Fruit fly (Drosophila melanogaster) whole organism, adult: ENCODE data around the gene CG15544.

Experiments used
- CG11617 ChIP-seq: fragments of 200-800 bp; sonication (Bioruptor generic); optimal IDR thresholded peaks from 2 replicates; lab custom pipeline; 2017; ENCODE audit warnings: mild to moderate bottlenecking, missing biosample characterization, missing genetic modification reagents, missing genetic modification characterization
- CG12768 ChIP-seq: fragments of 200-800 bp; sonication (Bioruptor generic); optimal IDR thresholded peaks from 2 replicates; lab custom pipeline; 2017; ENCODE audit warnings: missing biosample characterization, missing genetic modification characterization, mild to moderate bottlenecking, moderate library complexity, missing genetic modification reagents
- CG14711 ChIP-seq: fragments of 200-800 bp; sonication (Bioruptor generic); optimal IDR thresholded peaks from 2 replicates; lab custom pipeline; 2018; ENCODE audit warnings: missing biosample characterization, mild to moderate bottlenecking, missing genetic modification characterization, moderate library complexity
- CG1620 ChIP-seq: fragments of 200-800 bp; sonication (Bioruptor generic); optimal IDR thresholded peaks from 2 replicates; lab custom pipeline; 2016; ENCODE audit warnings: missing biosample characterization, missing genetic modification characterization
- CG33017 ChIP-seq: fragments of 200-800 bp; sonication (Bioruptor generic); optimal IDR thresholded peaks from 2 replicates; lab custom pipeline; 2018; ENCODE audit warnings: missing biosample characterization, mild to moderate bottlenecking, missing genetic modification characterization, moderate library complexity
- CG5204 ChIP-seq: fragments of 200-800 bp; sonication (Bioruptor generic); optimal IDR thresholded peaks from 2 replicates; lab custom pipeline; 2016; ENCODE audit warnings: missing biosample characterization, missing genetic modification characterization
- CG7045 ChIP-seq: fragments of 200-800 bp; sonication (Bioruptor generic); optimal IDR thresholded peaks from 2 replicates; lab custom pipeline; 2017; ENCODE audit warnings: missing biosample characterization, mild to moderate bottlenecking, missing genetic modification characterization
- CG7101 ChIP-seq: fragments of 200-800 bp; sonication (Bioruptor generic); optimal IDR thresholded peaks from 2 replicates; lab custom pipeline; 2018; ENCODE audit warnings: missing biosample characterization, mild to moderate bottlenecking, missing genetic modification characterization, moderate library complexity
- Clk ChIP-seq: fragments of 200-800 bp; sonication (Bioruptor generic); optimal IDR thresholded peaks from 2 replicates; lab custom pipeline; 2017; ENCODE audit warnings: missing biosample characterization, missing genetic modification characterization
- Crg-1 ChIP-seq: fragments of 200-800 bp; sonication (Bioruptor generic); optimal IDR thresholded peaks from 2 replicates; lab custom pipeline; 2016; ENCODE audit warnings: missing biosample characterization, missing genetic modification characterization
- Hr96 ChIP-seq: fragments of 200-800 bp; sonication (Bioruptor generic); optimal IDR thresholded peaks from 2 replicates; lab custom pipeline; 2016; ENCODE audit warnings: missing biosample characterization, missing genetic modification characterization
- Mnt ChIP-seq: fragments of 200-800 bp; sonication (Bioruptor generic); optimal IDR thresholded peaks from 2 replicates; lab custom pipeline; 2016; ENCODE audit warnings: missing biosample characterization, mild to moderate bottlenecking, missing genetic modification characterization
- bab1 ChIP-seq: fragments of 200-800 bp; sonication (Bioruptor generic); optimal IDR thresholded peaks from 3 replicates; lab custom pipeline; 2019; ENCODE audit warnings: missing biosample characterization, mild to moderate bottlenecking, missing genetic modification characterization, moderate library complexity
- cic ChIP-seq: fragments of 200-800 bp; sonication (Bioruptor generic); optimal IDR thresholded peaks from 2 replicates; lab custom pipeline; 2017; ENCODE audit warnings: missing biosample characterization, mild to moderate bottlenecking, missing genetic modification characterization, moderate library complexity
- cnc ChIP-seq, 2 experiments: fragments of >200 bp; optimal IDR thresholded peaks; 2 replicates each; lab custom pipeline; 2017
- kay ChIP-seq: fragments of 200-800 bp; sonication (Bioruptor generic); peaks from one replicate; lab custom pipeline; 2016; ENCODE audit warnings: missing biosample characterization, missing genetic modification characterization, borderline replicate concordance
- ovo ChIP-seq: fragments of 200-800 bp; sonication (Bioruptor generic); optimal IDR thresholded peaks from 2 replicates; lab custom pipeline; 2016; ENCODE audit warnings: missing biosample characterization, missing genetic modification characterization
- pad ChIP-seq: fragments of 200-800 bp; sonication (Bioruptor generic); optimal IDR thresholded peaks from 3 replicates; lab custom pipeline; 2017; ENCODE audit warnings: missing biosample characterization, missing genetic modification characterization, mild to moderate bottlenecking, moderate library complexity, missing genetic modification reagents
- tj ChIP-seq: fragments of 200-800 bp; sonication (Bioruptor generic); optimal IDR thresholded peaks from 3 replicates; lab custom pipeline; 2017; ENCODE audit warnings: missing biosample characterization, mild to moderate bottlenecking, missing genetic modification characterization, moderate library complexity
- toe ChIP-seq: fragments of 200-800 bp; sonication (Bioruptor generic); optimal IDR thresholded peaks from 2 replicates; lab custom pipeline; 2016; ENCODE audit warnings: missing biosample characterization, missing genetic modification characterization

Gene CG15544

DNA sequence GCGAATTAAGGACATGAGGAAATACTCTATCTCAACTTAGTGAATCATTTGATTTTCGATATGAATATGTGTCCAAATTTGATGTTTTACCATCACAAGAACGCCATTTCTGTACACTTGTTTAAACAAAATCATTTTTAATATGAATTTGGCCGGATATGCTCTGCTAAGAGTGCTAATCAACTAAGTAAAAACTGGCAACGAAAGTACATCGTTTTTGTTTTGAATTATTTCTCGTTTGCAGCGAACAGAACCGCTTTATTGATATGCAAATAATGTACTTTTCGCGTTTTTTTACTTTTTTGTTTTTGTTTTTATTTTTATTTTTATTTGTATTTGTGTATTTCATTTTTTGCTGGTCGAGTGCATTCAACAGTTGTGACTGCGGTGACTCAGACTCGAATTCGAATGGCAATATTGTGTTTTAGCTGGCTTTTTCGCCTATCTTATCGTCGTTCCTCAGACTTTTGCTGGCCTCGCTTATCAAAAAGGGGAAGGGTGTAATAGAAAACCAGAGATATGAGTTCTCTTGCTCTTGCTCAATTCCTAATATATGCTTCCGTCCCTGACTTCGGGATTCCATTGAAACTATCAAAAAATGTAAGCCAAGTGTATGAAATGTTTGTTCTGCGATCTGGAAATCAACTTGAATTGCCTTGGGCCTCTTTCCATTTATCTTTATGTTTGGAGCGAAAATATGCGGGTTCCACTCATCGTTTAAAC is 16.2 kb upstream of the CG15544 start:
- TF ChIP-seq Clk (GFP tag; lab: Kevin White, UChicago) (no peak), CG1620 (GFP tag; lab: Kevin White, UChicago) (no peak), pad (no peak), cnc (optimal IDR thresholded peaks at IDR 0.05; lab: Kevin White, UChicago) (no peak), bab1 (GFP tag; lab: Kevin White, UChicago) (no peak), kay (GFP tag; lab: Kevin White, UChicago) (peak; percentile 88), CG5204 (GFP tag; lab: Kevin White, UChicago) (no peak), cic (GFP tag; lab: Kevin White, UChicago) (peak; percentile 3), Mnt (GFP tag; lab: Kevin White, UChicago) (peak; percentile 2), CG12768 (GFP tag; lab: Kevin White, UChicago) (no peak), CG7045 (GFP tag; lab: Kevin White, UChicago) (no peak), Crg-1 (GFP tag; lab: Kevin White, UChicago) (no peak), ovo (GFP tag; lab: Kevin White, UChicago) (no peak), CG33017 (tag; lab: Kevin White, UChicago) (no peak), CG11617 (GFP tag; lab: Kevin White, UChicago) (no peak), tj (GFP tag; lab: Kevin White, UChicago) (peak; percentile 51), Hr96 (GFP tag; lab: Kevin White, UChicago) (no peak), CG7101 (tag; lab: Kevin White, UChicago) (no peak), CG14711 (no peak), toe (GFP tag; lab: Kevin White, UChicago) (no peak)

DNA sequence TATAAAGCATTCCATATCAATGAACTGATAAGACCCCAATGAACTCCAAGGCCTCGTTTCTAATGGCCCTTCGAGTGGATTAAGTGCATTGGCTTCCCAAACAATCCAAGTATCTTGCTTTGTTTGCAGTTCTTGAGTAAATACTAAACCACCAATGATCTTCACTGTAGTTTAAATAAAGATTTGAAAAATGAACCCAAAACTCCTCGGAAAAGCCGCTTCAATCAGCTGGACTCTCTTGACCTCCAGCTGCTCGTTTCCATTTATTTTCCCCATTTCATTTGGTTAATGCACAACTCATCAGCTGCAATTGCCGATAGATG is 15.6 kb upstream of the CG15544 start:
- TF ChIP-seq CG33017 (tag; lab: Kevin White, UChicago) (no peak), CG1620 (GFP tag; lab: Kevin White, UChicago) (no peak), kay (GFP tag; lab: Kevin White, UChicago) (no peak)

DNA sequence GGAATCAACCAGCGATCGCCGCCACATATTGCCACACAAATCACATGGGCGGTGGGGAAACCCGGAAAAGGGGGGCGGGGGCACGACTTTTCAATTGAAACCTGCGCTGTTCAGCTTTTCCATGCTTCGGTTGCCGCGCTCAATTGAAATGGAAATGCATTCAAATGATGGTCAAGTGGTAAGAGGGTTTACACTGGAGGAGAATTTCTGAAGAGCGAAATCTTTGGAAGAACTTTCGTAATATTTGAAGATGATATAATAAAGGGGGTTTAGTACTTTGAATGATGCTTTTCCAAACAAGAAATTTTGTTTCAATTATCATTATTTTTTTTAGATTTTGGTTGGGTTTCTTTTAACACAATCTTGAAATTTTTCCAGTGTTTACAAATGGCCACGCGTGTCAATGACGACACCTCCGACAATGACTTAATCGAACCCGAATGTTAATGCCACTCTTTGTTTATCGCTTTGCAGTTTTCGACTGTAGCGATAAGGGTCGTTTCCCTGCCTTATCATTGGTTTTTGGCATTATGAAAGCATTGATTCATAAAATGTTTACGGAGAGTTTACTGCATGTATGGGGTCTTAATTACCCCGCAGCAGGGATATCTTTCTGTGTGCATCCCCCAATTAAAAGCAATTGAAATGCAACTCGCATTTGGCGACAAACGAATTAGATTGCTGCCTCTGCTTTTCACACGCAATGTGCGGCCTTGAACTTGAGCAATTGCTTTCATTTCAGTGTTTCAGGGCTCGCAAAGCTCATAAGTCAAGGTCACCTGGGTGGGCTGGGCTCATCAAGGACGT is 15.0 kb upstream of the CG15544 start:
- TF ChIP-seq cnc (optimal IDR thresholded peaks at IDR 0.05; lab: Kevin White, UChicago) (no peak), CG1620 (GFP tag; lab: Kevin White, UChicago) (no peak), Mnt (GFP tag; lab: Kevin White, UChicago) (no peak), CG12768 (GFP tag; lab: Kevin White, UChicago) (no peak), tj (GFP tag; lab: Kevin White, UChicago) (no peak), Clk (GFP tag; lab: Kevin White, UChicago) (no peak), toe (GFP tag; lab: Kevin White, UChicago) (no peak), pad (no peak), CG7101 (tag; lab: Kevin White, UChicago) (peak; percentile 31), Crg-1 (GFP tag; lab: Kevin White, UChicago) (no peak), Hr96 (GFP tag; lab: Kevin White, UChicago) (no peak), cic (GFP tag; lab: Kevin White, UChicago) (peak; percentile 2), CG7045 (GFP tag; lab: Kevin White, UChicago) (no peak), kay (GFP tag; lab: Kevin White, UChicago) (no peak), CG14711 (peak; percentile 7), CG33017 (tag; lab: Kevin White, UChicago) (peak; percentile 30), bab1 (GFP tag; lab: Kevin White, UChicago) (no peak), ovo (GFP tag; lab: Kevin White, UChicago) (no peak), CG11617 (GFP tag; lab: Kevin White, UChicago) (peak; percentile 20), CG5204 (GFP tag; lab: Kevin White, UChicago) (no peak)

DNA sequence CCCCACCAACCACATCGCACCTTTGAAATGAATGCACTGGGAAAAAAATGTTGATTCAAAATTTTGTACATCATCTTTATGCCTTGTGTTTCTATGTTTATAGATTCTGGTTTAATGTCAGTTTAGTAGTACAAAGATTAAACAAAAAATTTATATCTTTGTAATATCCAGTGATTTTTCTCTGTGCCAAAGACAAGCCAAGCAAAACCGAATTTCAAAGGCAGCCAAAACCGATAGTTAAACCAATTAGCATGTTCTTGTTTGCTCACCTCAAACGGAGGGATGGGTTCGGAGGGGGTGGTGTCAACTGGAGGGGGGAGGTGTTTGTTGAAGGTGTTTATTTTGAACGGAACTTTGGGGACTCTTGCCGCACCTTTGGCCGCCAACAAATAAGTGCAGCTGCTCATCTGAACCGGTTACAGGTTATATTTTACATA is 13.7 kb upstream of the CG15544 start:
- TF ChIP-seq CG33017 (tag; lab: Kevin White, UChicago), result peak; percentile 37
- TF ChIP-seq CG14711, result peak; percentile 34
- no peak for TF ChIP-seq CG5204 (GFP tag; lab: Kevin White, UChicago)
- TF ChIP-seq CG7045 (GFP tag; lab: Kevin White, UChicago), result peak; percentile 42
- no peak for TF ChIP-seq pad
- peak; percentile 34 for TF ChIP-seq CG7101 (tag; lab: Kevin White, UChicago)
- TF ChIP-seq CG1620 (GFP tag; lab: Kevin White, UChicago), result no peak

DNA sequence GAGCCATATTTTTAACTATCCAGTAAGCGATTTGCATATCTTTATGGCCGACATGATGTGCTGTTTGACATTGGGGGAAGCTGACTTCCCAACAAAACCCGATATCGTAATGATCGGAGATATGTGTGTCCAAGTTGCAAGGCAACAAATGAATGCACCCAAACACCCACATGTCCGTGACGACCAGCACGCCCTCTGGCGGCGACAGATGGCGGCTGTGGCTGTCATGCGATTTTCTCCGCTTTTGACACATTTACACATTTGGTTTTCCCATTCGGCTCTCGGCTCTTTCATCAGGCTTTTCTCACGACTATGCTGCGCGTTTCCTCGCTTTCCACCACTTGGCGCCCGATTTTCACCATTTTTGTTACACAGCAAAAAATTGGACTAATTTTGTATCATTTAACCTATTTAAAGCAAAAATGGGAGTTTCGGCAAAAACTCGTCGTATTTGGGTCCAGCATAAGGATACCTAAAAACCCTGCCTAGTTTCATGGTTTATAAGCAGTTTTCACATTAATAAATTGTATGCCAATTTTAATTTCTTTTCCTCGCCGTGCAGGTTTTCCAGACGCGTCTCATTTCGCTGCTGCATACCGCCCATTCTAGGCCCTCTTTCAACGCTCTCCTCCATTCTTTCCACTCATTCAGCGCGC is 12.9 kb upstream of the CG15544 start:
- no peak for TF ChIP-seq CG1620 (GFP tag; lab: Kevin White, UChicago)
- peak; percentile 40 for TF ChIP-seq CG5204 (GFP tag; lab: Kevin White, UChicago)
